Worm (Caenorhabditis elegans): ENCODE measurements around the gene R144.13.

Gene R144.13

ce11 chrIII:4998111-4998859, 24.8 kb upstream of the R144.13 start, which contains the start of gene tmem-131:
tmem-131 (minus strand) TSS chrIII:4998161.
- TF ChIP-seq unc-42 (tag; optimal IDR thresholded peaks at IDR 0.05), result no peak
- no peak for TF ChIP-seq pag-3 (tag; optimal IDR thresholded peaks at IDR 0.05; ENCODE audit: borderline replicate concordance)
- TF ChIP-seq pat-9 (tag; optimal IDR thresholded peaks at IDR 0.05), result no peak
- no peak for TF ChIP-seq mec-3 (tag; optimal IDR thresholded peaks at IDR 0.05; ENCODE audit: borderline replicate concordance)
- TF ChIP-seq nfya-1 (tag; optimal IDR thresholded peaks at IDR 0.05), result peak; percentile 14
- TF ChIP-seq hlh-6 (tag; optimal IDR thresholded peaks at IDR 0.05), result no peak

- no peak for TF ChIP-seq hlh-15 (tag; optimal IDR thresholded peaks at IDR 0.05)
- no peak for TF ChIP-seq tbx-7 (tag; optimal IDR thresholded peaks at IDR 0.05)
- no peak for TF ChIP-seq fkh-10 (GFP tag; optimal IDR thresholded peaks at IDR 0.05)
- TF ChIP-seq che-1 (tag; optimal IDR thresholded peaks at IDR 0.05), result no peak
- TF ChIP-seq ets-4 (tag; optimal IDR thresholded peaks at IDR 0.05), result peak; percentile 73
- no peak for TF ChIP-seq pax-1 (tag; optimal IDR thresholded peaks at IDR 0.05)
- no peak for TF ChIP-seq ceh-6 (GFP tag; optimal IDR thresholded peaks at IDR 0.05)
- TF ChIP-seq ama-1 (optimal IDR thresholded peaks at IDR 0.05), result no peak
- TF ChIP-seq T23F11.4 (GFP tag; optimal IDR thresholded peaks at IDR 0.05), result no peak
- TF ChIP-seq ceh-2 (tag; optimal IDR thresholded peaks at IDR 0.05), result peak; percentile 24
These were observed 24.1 kb upstream of the R144.13 start, which contains the start of gene smcr-8 for ce11 chrIII:4998956-4999425. smcr-8 (plus strand) TSS chrIII:4999375.

ce11 chrIII:5002231-5002630, 20.8 kb upstream of the R144.13 start, which contains the start of gene R144.10:
R144.10 (minus strand) TSS chrIII:5002331.
- TF ChIP-seq unc-55 (GFP tag; optimal IDR thresholded peaks at IDR 0.05), result no peak
- TF ChIP-seq Y22D7AL.16 (tag; optimal IDR thresholded peaks at IDR 0.05), result no peak
- no peak for TF ChIP-seq ttx-3 (tag; optimal IDR thresholded peaks at IDR 0.05)
- no peak for TF ChIP-seq elt-4 (tag; optimal IDR thresholded peaks at IDR 0.05)
- TF ChIP-seq K09A11.1 (tag; optimal IDR thresholded peaks at IDR 0.05; ENCODE audit: insufficient read depth), result no peak

ce11 chrIII:5004621-5005020, 18.4 kb upstream of the R144.13 start, which contains the start of gene R144.6:
R144.6 (minus strand) TSS chrIII:5004721.
- TF ChIP-seq hlh-6 (tag; optimal IDR thresholded peaks at IDR 0.05) (no peak), syd-9 (tag; optimal IDR thresholded peaks at IDR 0.05) (no peak), unc-3 (GFP tag; conservative IDR thresholded peaks at IDR 0.05) (no peak), unc-3 (tag; optimal IDR thresholded peaks at IDR 0.05) (no peak), ceh-30 (tag; optimal IDR thresholded peaks at IDR 0.05) (no peak), pag-3 (tag; optimal IDR thresholded peaks at IDR 0.05; ENCODE audit: borderline replicate concordance) (no peak), ceh-14 (tag; optimal IDR thresholded peaks at IDR 0.05) (no peak), pha-4 (tag; optimal IDR thresholded peaks at IDR 0.05) (no peak), pat-9 (tag; optimal IDR thresholded peaks at IDR 0.05) (no peak), nhr-11 (tag; optimal IDR thresholded peaks at IDR 0.05) (no peak), fkh-6 (tag; optimal IDR thresholded peaks at IDR 0.05) (no peak), ets-4 (tag; optimal IDR thresholded peaks at IDR 0.05) (no peak), ceh-22 (tag; optimal IDR thresholded peaks at IDR 0.05) (no peak), ceh-45 (GFP tag; IDR thresholded peaks at IDR 0.05) (no peak), Y22D7AL.16 (tag; optimal IDR thresholded peaks at IDR 0.05) (no peak), pqm-1 (tag; optimal IDR thresholded peaks at IDR 0.05) (no peak), hlh-30 (tag; optimal IDR thresholded peaks at IDR 0.05; ENCODE audit: insufficient read depth) (no peak), ttx-3 (tag; optimal IDR thresholded peaks at IDR 0.05) (no peak), madf-2 (tag; optimal IDR thresholded peaks at IDR 0.05) (no peak)

DNA sequence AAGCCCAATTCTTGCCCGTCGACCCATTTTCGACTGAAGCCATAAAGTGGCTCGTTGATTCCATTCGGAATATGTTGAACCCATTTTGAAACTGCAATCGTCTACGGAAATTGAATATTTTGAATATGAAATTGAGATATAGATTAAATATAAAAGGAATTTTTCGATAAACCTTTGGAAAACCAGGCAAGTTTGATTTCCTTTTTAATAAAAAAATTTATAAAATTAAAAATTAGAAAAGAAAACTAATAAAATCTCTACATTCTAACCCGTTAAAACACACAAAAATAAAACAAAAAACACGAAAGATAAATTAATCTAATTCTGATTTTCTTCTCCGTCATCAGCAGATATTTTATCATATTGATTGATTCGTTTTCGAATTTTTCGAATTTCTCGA, 16.2 kb upstream of the R144.13 start, which contains the start of gene R144.12:
Gene R144.12 (minus strand): TSS at position 101 of the 400 bp plus-strand sequence.
- no peak for TF ChIP-seq Y22D7AL.16 (tag; optimal IDR thresholded peaks at IDR 0.05)
- TF ChIP-seq ceh-14 (tag; optimal IDR thresholded peaks at IDR 0.05), result no peak
- no peak for TF ChIP-seq ceh-2 (tag; optimal IDR thresholded peaks at IDR 0.05)
- TF ChIP-seq hlh-6 (tag; optimal IDR thresholded peaks at IDR 0.05), result no peak
- TF ChIP-seq nhr-232 (tag; optimal IDR thresholded peaks at IDR 0.05), result no peak
- no peak for TF ChIP-seq ceh-19 (GFP tag; optimal IDR thresholded peaks at IDR 0.05)
- TF ChIP-seq pha-4 (tag; optimal IDR thresholded peaks at IDR 0.05), result no peak
- no peak for TF ChIP-seq ceh-34 (tag; optimal IDR thresholded peaks at IDR 0.05)
- TF ChIP-seq K09A11.1 (tag; optimal IDR thresholded peaks at IDR 0.05; ENCODE audit: insufficient read depth), result no peak
- TF ChIP-seq zip-5 (tag; optimal IDR thresholded peaks at IDR 0.05), result no peak
- TF ChIP-seq sox-4 (tag; optimal IDR thresholded peaks at IDR 0.05), result no peak
- TF ChIP-seq ceh-24 (tag; optimal IDR thresholded peaks at IDR 0.05), result no peak
- no peak for TF ChIP-seq hlh-13 (GFP tag; optimal IDR thresholded peaks at IDR 0.05)
- no peak for TF ChIP-seq ztf-16 (tag; optimal IDR thresholded peaks at IDR 0.05)
- no peak for TF ChIP-seq ets-4 (tag; optimal IDR thresholded peaks at IDR 0.05)
